Worm (Caenorhabditis elegans) whole organism, mixed stage, embryonic: ENCODE measurements around the gene ced-2.

Experiments used
- ceh-39 ChIP-seq: fragments of 150-350 bp; optimal IDR thresholded peaks from 2 replicates; lab custom pipeline; 2014; ENCODE audit warnings: missing biosample characterization, missing genetic modification characterization
- lin-13 ChIP-seq: fragments of 150-350 bp; optimal IDR thresholded peaks from 2 replicates; lab custom pipeline; 2014; ENCODE audit warnings: missing biosample characterization, missing genetic modification characterization
- mep-1 ChIP-seq: fragments of 150-350 bp; optimal IDR thresholded peaks from 2 replicates; lab custom pipeline; 2017; ENCODE audit warnings: missing biosample characterization, missing genetic modification reagents, missing genetic modification characterization, inconsistent platforms
- mls-2 ChIP-seq: sonication (generic microtip); optimal IDR thresholded peaks from 2 replicates; lab custom pipeline; 2016; ENCODE audit warnings: mild to moderate bottlenecking, missing genetic modification characterization, moderate library complexity, missing compliant biosample characterization
- nhr-12 ChIP-seq: fragments of 150-350 bp; optimal IDR thresholded peaks from 2 replicates; lab custom pipeline; 2014; ENCODE audit warnings: missing biosample characterization, missing genetic modification characterization
- nhr-237 ChIP-seq: fragments of 150-350 bp; optimal IDR thresholded peaks from 2 replicates; lab custom pipeline; 2014; ENCODE audit warnings: missing biosample characterization, missing genetic modification characterization
- nhr-76 ChIP-seq: sonication (generic microtip); optimal IDR thresholded peaks from 2 replicates; lab custom pipeline; 2017; ENCODE audit warnings: missing biosample characterization, missing genetic modification characterization
- snpc-4 ChIP-seq: fragments of 150-350 bp; optimal IDR thresholded peaks from 2 replicates; lab custom pipeline; 2014; ENCODE audit warnings: missing biosample characterization, missing genetic modification characterization
- sptf-1 ChIP-seq: sonication (generic microtip); optimal IDR thresholded peaks from 2 replicates; lab custom pipeline; 2017; ENCODE audit warnings: mild to moderate bottlenecking, missing genetic modification characterization, moderate library complexity, missing compliant biosample characterization
- unc-39 ChIP-seq: fragments of 150-350 bp; optimal IDR thresholded peaks from 2 replicates; lab custom pipeline; 2014; ENCODE audit warnings: missing biosample characterization, missing genetic modification characterization
- unc-62 ChIP-seq: fragments of 150-350 bp; optimal IDR thresholded peaks from 2 replicates; lab custom pipeline; 2014; ENCODE audit warnings: missing biosample characterization, missing genetic modification reagents, missing genetic modification characterization
- zip-8 ChIP-seq: fragments of 150-350 bp; optimal IDR thresholded peaks from 2 replicates; lab custom pipeline; 2014; ENCODE audit warnings: missing biosample characterization, missing genetic modification characterization

DNA sequence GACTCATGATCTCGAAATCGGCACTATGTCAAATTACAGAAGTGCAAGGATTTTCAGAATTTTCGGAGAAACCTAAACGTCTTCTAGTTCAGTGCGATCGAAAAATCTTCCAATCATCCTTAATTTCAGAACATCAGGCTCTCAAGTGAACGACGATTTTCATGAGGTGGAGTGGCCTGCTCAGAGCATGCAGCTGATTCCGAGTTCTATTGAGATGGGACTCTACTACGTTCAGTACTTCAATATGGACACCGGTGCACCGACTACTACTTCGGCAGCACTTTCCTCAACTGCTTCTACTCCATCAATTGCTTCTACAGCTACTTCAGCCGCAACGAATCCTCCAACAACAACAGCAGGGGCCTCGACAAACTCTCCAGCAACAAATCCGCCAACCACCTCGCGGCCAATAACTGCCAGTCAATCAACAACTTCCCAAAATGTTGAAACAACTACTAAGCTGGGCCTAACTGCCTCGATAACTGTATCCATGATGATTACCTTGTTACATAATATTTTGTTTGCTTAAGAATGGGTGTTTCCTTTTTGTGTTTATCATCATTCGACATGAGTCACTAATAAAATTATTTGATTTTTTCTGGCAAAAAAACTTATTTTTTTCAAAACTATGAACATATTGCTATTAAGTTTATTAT, 33.5 kb upstream of the ced-2 start, which contains the start of gene Y41D4B.15:
- TF ChIP-seq sptf-1 (tag; lab: Kevin White, UChicago) (no peak), nhr-237 (tag; lab: Kevin White, UChicago) (no peak), unc-62 (no peak), snpc-4 (no peak), mep-1 (tag; lab: Kevin White, UChicago) (no peak), zip-8 (tag; lab: Kevin White, UChicago) (no peak), ceh-39 (no peak), nhr-12 (tag; lab: Kevin White, UChicago) (no peak), nhr-76 (no peak), lin-13 (tag; lab: Kevin White, UChicago) (no peak), unc-39 (no peak), mls-2 (no peak)
